Worm (Caenorhabditis elegans): ENCODE data around the gene ddr-1.

ddr-1 gene

ce11 chrX:5485284-5485927 lies 24.4 kb downstream of the ddr-1 start:
- TF ChIP-seq unc-39 (tag; optimal IDR thresholded peaks at IDR 0.05): no peak
- no peak for TF ChIP-seq ceh-16 (tag; optimal IDR thresholded peaks at IDR 0.05)
- peak; percentile 16 for TF ChIP-seq nhr-21 (tag; optimal IDR thresholded peaks at IDR 0.05)
- peak; percentile 2 to 25 for TF ChIP-seq lsy-2 (tag; optimal IDR thresholded peaks at IDR 0.05)
- TF ChIP-seq C34F6.9 (tag; optimal IDR thresholded peaks at IDR 0.05): peak; percentile 18
- no peak for TF ChIP-seq ztf-11 (tag; optimal IDR thresholded peaks at IDR 0.05)
- no peak for TF ChIP-seq nhr-12 (tag; optimal IDR thresholded peaks at IDR 0.05)

- no peak for TF ChIP-seq lin-11 (tag; optimal IDR thresholded peaks at IDR 0.05)
- peak; percentile 45 for TF ChIP-seq nhr-129 (tag; optimal IDR thresholded peaks at IDR 0.05)
- TF ChIP-seq unc-55 (GFP tag; optimal IDR thresholded peaks at IDR 0.05): peak; percentile 53
- peak; percentile 18 for TF ChIP-seq F13H6.1 (tag; optimal IDR thresholded peaks at IDR 0.05)
- no peak for TF ChIP-seq sem-4 (tag; optimal IDR thresholded peaks at IDR 0.05)
- TF ChIP-seq nhr-77 (tag; optimal IDR thresholded peaks at IDR 0.05): no peak
- TF ChIP-seq elt-1 (tag; optimal IDR thresholded peaks at IDR 0.05): no peak
- TF ChIP-seq sma-9 (GFP tag; optimal IDR thresholded peaks at IDR 0.05): peak; percentile 8
- TF ChIP-seq sma-9 (tag; optimal IDR thresholded peaks at IDR 0.05): no peak
- no peak for TF ChIP-seq mab-5 (tag; optimal IDR thresholded peaks at IDR 0.05)
- TF ChIP-seq lsy-2 (tag; optimal IDR thresholded peaks at IDR 0.05): peak in 1 of 2 experiments; percentile 41
Measured at ce11 chrX:5485931-5486537, 25.0 kb downstream of the ddr-1 start, which contains the start of gene C25F6.1. C25F6.1 (plus strand) TSS chrX:5486487.

- TF ChIP-seq elt-1 (tag; optimal IDR thresholded peaks at IDR 0.05) (peak; percentile 14), blmp-1 (tag; optimal IDR thresholded peaks at IDR 0.05; ENCODE audit: insufficient read depth) (peak; percentile 42), lin-11 (tag; optimal IDR thresholded peaks at IDR 0.05) (no peak)
Measured at ce11 chrX:5488867-5489266, 27.8 kb downstream of the ddr-1 start.

ce11 chrX:5489538-5489937 lies 28.5 kb downstream of the ddr-1 start, which contains the start of gene F55D1.1:
F55D1.1 (plus strand) TSS chrX:5489838.
- TF ChIP-seq mbf-1 (tag; optimal IDR thresholded peaks at IDR 0.05) (no peak), ztf-1 (GFP tag; conservative IDR thresholded peaks at IDR 0.05) (no peak), nhr-237 (tag; optimal IDR thresholded peaks at IDR 0.05) (no peak), lin-11 (tag; optimal IDR thresholded peaks at IDR 0.05) (no peak)

- TF ChIP-seq skn-1 (tag; optimal IDR thresholded peaks at IDR 0.05): no peak
Measured at ce11 chrX:5492820-5493382, 31.9 kb downstream of the ddr-1 start, which contains the start of the genes bus-8A and bus-8B. bus-8A (plus strand) TSS chrX:5492915. bus-8B (plus strand) TSS chrX:5493332.

- TF ChIP-seq gmeb-1 (tag; optimal IDR thresholded peaks at IDR 0.05): no peak
- peak; percentile 42 for TF ChIP-seq unc-55 (GFP tag; optimal IDR thresholded peaks at IDR 0.05)
- no peak for TF ChIP-seq sma-3 (GFP tag; optimal IDR thresholded peaks at IDR 0.05)
Measured at ce11 chrX:5505148-5505547, 44.1 kb downstream of the ddr-1 start, which contains the start of gene T23F2.2. T23F2.2 (minus strand) TSS chrX:5505248.

- TF ChIP-seq F13H6.1 (tag; optimal IDR thresholded peaks at IDR 0.05) (peak; percentile 29), sma-9 (GFP tag; optimal IDR thresholded peaks at IDR 0.05) (peak; percentile 29), sma-9 (tag; optimal IDR thresholded peaks at IDR 0.05) (no peak), peb-1 (tag; optimal IDR thresholded peaks at IDR 0.05) (no peak), aly-2 (tag; optimal IDR thresholded peaks at IDR 0.05) (no peak), nhr-129 (tag; optimal IDR thresholded peaks at IDR 0.05) (peak; percentile 37), lin-13 (GFP tag; optimal IDR thresholded peaks at IDR 0.05) (peak; percentile 30)
Measured at ce11 chrX:5506432-5506977, 45.5 kb downstream of the ddr-1 start.

Measured in whole organism, L2 larva.